Worm (Caenorhabditis elegans) whole organism, mixed stage, embryonic: Measurements from ENCODE around the gene Y56A3A.22.

Experiments
- elt-3 ChIP-seq: fragments of 150-350 bp; optimal IDR thresholded peaks from 2 replicates; lab custom pipeline; 2014; ENCODE audit warnings: missing biosample characterization, missing genetic modification characterization
- lsy-2 ChIP-seq: fragments of 150-350 bp; optimal IDR thresholded peaks from 2 replicates; lab custom pipeline; 2014; ENCODE audit warnings: missing biosample characterization, missing genetic modification characterization
- nhr-237 ChIP-seq: fragments of 150-350 bp; optimal IDR thresholded peaks from 2 replicates; lab custom pipeline; 2014; ENCODE audit warnings: missing biosample characterization, missing genetic modification characterization
- nhr-76 ChIP-seq: sonication (generic microtip); optimal IDR thresholded peaks from 2 replicates; lab custom pipeline; 2017; ENCODE audit warnings: missing biosample characterization, missing genetic modification characterization
- pha-4 ChIP-seq: fragments of 150-350 bp; optimal IDR thresholded peaks from 2 replicates; lab custom pipeline; 2018; ENCODE audit warnings: missing biosample characterization, missing genetic modification reagents, missing genetic modification characterization
- snpc-4 ChIP-seq: fragments of 150-350 bp; optimal IDR thresholded peaks from 2 replicates; lab custom pipeline; 2014; ENCODE audit warnings: missing biosample characterization, missing genetic modification characterization
- unc-62 ChIP-seq: fragments of 150-350 bp; optimal IDR thresholded peaks from 2 replicates; lab custom pipeline; 2014; ENCODE audit warnings: missing biosample characterization, missing genetic modification reagents, missing genetic modification characterization
- ztf-11 ChIP-seq: fragments of 150-350 bp; optimal IDR thresholded peaks from 2 replicates; lab custom pipeline; 2014; ENCODE audit warnings: missing biosample characterization, missing genetic modification characterization

DNA sequence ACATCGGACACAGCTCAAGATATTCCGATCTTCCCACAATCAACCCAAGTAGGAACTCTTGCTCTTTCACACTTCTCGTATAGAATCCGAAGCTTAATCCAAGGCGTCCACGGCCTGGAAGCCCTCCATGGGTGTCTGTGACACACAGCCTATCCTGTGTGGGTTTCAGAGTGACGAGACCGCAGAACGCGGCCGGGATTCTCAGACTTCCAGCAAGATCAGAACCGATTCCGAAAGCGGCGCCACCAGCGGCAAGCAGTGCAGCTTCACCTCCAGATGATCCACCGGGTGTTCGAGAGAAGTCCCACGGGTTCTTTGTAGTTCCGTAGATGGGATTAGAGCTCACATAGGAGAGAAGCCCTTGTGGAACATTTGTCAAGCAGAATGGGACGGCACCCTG lies 18.7 kb upstream of the Y56A3A.22 start:
- TF ChIP-seq lsy-2 (tag; lab: Kevin White, UChicago) (no peak), snpc-4 (tag; lab: Kevin White, UChicago) (no peak), ztf-11 (no peak), nhr-237 (tag; lab: Kevin White, UChicago) (no peak), pha-4 (tag; lab: Kevin White, UChicago) (no peak), unc-62 (GFP tag; lab: Kevin White, UChicago) (no peak), elt-3 (tag; lab: Kevin White, UChicago) (no peak), nhr-76 (tag; lab: Kevin White, UChicago) (no peak)
